Worm (Caenorhabditis elegans) whole organism, L1 larva: ENCODE results near the gene dmd-5.

Source experiments
- alr-1 ChIP-seq: fragments of 200-800 bp; sonication (Bioruptor generic); optimal IDR thresholded peaks from 2 replicates; lab custom pipeline; 2018; ENCODE audit warnings: borderline replicate concordance, mild to moderate bottlenecking, missing genetic modification characterization, missing compliant biosample characterization
- ama-1 ChIP-seq: fragments of 150-350 bp; optimal IDR thresholded peaks from 2 replicates; lab custom pipeline; 2014
- blmp-1 ChIP-seq: fragments of 150-350 bp; optimal IDR thresholded peaks from 2 replicates; lab custom pipeline; 2014; ENCODE audit warnings: missing biosample characterization, missing genetic modification characterization
- ceh-82 ChIP-seq, 3 experiments: fragments of 150-350 bp in 1 of 3; sonication (generic microtip) in 2 of 3; optimal IDR thresholded peaks; 2 replicates each; lab custom pipeline; 2014 to 2017; ENCODE audit warnings: missing biosample characterization in 3 of 3, missing genetic modification characterization in 3 of 3
- fkh-10 ChIP-seq: sonication (generic microtip); optimal IDR thresholded peaks from 2 replicates; lab custom pipeline; 2017; ENCODE audit warnings: missing biosample characterization, missing genetic modification reagents, missing genetic modification characterization
- lsy-2 ChIP-seq, 2 experiments: fragments of 150-350 bp; optimal IDR thresholded peaks; 2 replicates each; lab custom pipeline; 2014; ENCODE audit warnings: missing biosample characterization in 2 of 2, missing genetic modification characterization in 2 of 2
- nhr-11 ChIP-seq: fragments of 150-350 bp; optimal IDR thresholded peaks from 2 replicates; lab custom pipeline; 2014; ENCODE audit warnings: missing biosample characterization, missing genetic modification characterization
- nhr-237 ChIP-seq: fragments of 150-350 bp; optimal IDR thresholded peaks from 2 replicates; lab custom pipeline; 2014; ENCODE audit warnings: missing biosample characterization, missing genetic modification characterization
- nhr-47 ChIP-seq: sonication (generic microtip); optimal IDR thresholded peaks from 2 replicates; lab custom pipeline; 2016; ENCODE audit warnings: mild to moderate bottlenecking, missing genetic modification characterization, moderate library complexity, missing compliant biosample characterization
- nhr-84 ChIP-seq: sonication (generic microtip); optimal IDR thresholded peaks from 2 replicates; lab custom pipeline; 2017; ENCODE audit warnings: missing biosample characterization, missing genetic modification characterization
- sox-4 ChIP-seq: sonication (generic microtip); optimal IDR thresholded peaks from 2 replicates; lab custom pipeline; 2016; ENCODE audit warnings: missing genetic modification characterization, missing compliant biosample characterization
- sptf-1 ChIP-seq: fragments of 150-350 bp; optimal IDR thresholded peaks from 2 replicates; lab custom pipeline; 2014; ENCODE audit warnings: missing biosample characterization, missing genetic modification characterization
- unc-130 ChIP-seq: fragments of 150-350 bp; optimal IDR thresholded peaks from 2 replicates; lab custom pipeline; 2017; ENCODE audit warnings: missing biosample characterization, missing genetic modification characterization, inconsistent platforms
- ztf-11 ChIP-seq, 2 experiments: sonication (generic microtip); optimal IDR thresholded peaks; 2 replicates each; lab custom pipeline; 2016 to 2017; ENCODE audit warnings: missing genetic modification characterization in 2 of 2, missing biosample characterization in 1 of 2, missing compliant biosample characterization in 1 of 2

- no peak for TF ChIP-seq nhr-11 (tag; lab: Kevin White, UChicago)
- TF ChIP-seq blmp-1 (tag; lab: Kevin White, UChicago): no peak
- no peak for TF ChIP-seq unc-130 (tag; lab: Kevin White, UChicago)
- TF ChIP-seq alr-1 (tag; lab: Kevin White, UChicago): no peak
- TF ChIP-seq nhr-47: no peak
- TF ChIP-seq fkh-10 (GFP tag; lab: Kevin White, UChicago): no peak
- no peak for TF ChIP-seq nhr-84 (tag; lab: Kevin White, UChicago)
- no peak for TF ChIP-seq ztf-11 (tag; optimal IDR thresholded peaks at IDR 0.05; lab: Kevin White, UChicago)
- TF ChIP-seq nhr-237 (tag; lab: Kevin White, UChicago): no peak
- no peak for TF ChIP-seq sptf-1 (tag; lab: Kevin White, UChicago)
- TF ChIP-seq ceh-82 (tag; optimal IDR thresholded peaks at IDR 0.05; lab: Kevin White, UChicago): no peak
- TF ChIP-seq sox-4 (tag; lab: Kevin White, UChicago): no peak
- TF ChIP-seq lsy-2 (tag; optimal IDR thresholded peaks at IDR 0.05; lab: Kevin White, UChicago): no peak
- TF ChIP-seq ama-1: no peak
Measured at ce11 chrII:5774879-5775278, 859 bp upstream of the dmd-5 start.
